Fruit fly (Drosophila melanogaster) whole organism, embryonic: ENCODE data around the gene Cyp28d2.

Source experiments
- ATbp ChIP-seq: fragments of 200-800 bp; sonication (Bioruptor generic); optimal IDR thresholded peaks from 2 replicates; lab custom pipeline; 2017; ENCODE audit warnings: missing biosample characterization, mild to moderate bottlenecking, missing genetic modification characterization, missing genetic modification reagents
- Abd-B ChIP-seq: fragments of 200-800 bp; sonication (Bioruptor generic); optimal IDR thresholded peaks from 2 replicates; lab custom pipeline; 2018; ENCODE audit warnings: missing biosample characterization, mild to moderate bottlenecking, missing genetic modification characterization, moderate library complexity
- Bgb ChIP-seq: fragments of 200-800 bp; sonication (Bioruptor generic); IDR thresholded peaks from 2 replicates; pipeline ENCODE4 v1.3.6; 2022; ENCODE audit warnings: missing biosample characterization, missing genetic modification characterization; ENCODE audit not compliant: partially characterized antibody
- BtbVII ChIP-seq: fragments of 200-800 bp; sonication (Bioruptor generic); optimal IDR thresholded peaks from 3 replicates; lab custom pipeline; 2017; ENCODE audit warnings: missing biosample characterization, mild to moderate bottlenecking, missing genetic modification characterization
- CG10431 ChIP-seq: fragments of 200-800 bp; sonication (Bioruptor generic); optimal IDR thresholded peaks from 3 replicates; lab custom pipeline; 2018; ENCODE audit warnings: missing biosample characterization, mild to moderate bottlenecking, missing genetic modification characterization
- CG10979 ChIP-seq: fragments of 200-800 bp; sonication (Bioruptor generic); optimal IDR thresholded peaks from 2 replicates; lab custom pipeline; 2018; ENCODE audit warnings: missing biosample characterization, mild to moderate bottlenecking, missing genetic modification characterization, moderate library complexity
- CG12071 ChIP-seq: fragments of 200-800 bp; sonication (Bioruptor generic); optimal IDR thresholded peaks from 3 replicates; lab custom pipeline; 2018; ENCODE audit warnings: missing biosample characterization, mild to moderate bottlenecking, missing genetic modification characterization
- CG14860 ChIP-seq: fragments of 200-800 bp; sonication (Bioruptor generic); IDR thresholded peaks from 3 replicates; pipeline ENCODE4 v1.3.6; 2022; ENCODE audit warnings: missing biosample characterization, missing genetic modification characterization; ENCODE audit not compliant: partially characterized antibody
- CG15073 ChIP-seq: fragments of 200-800 bp; sonication (Bioruptor generic); optimal IDR thresholded peaks from 2 replicates; lab custom pipeline; 2016; ENCODE audit warnings: missing biosample characterization, missing genetic modification characterization
- CG16779 ChIP-seq: fragments of 200-800 bp; sonication (Bioruptor generic); IDR thresholded peaks from 2 replicates; pipeline ENCODE4 v1.3.6; 2022; ENCODE audit warnings: missing biosample characterization, missing genetic modification characterization
- CG17361 ChIP-seq: fragments of 200-800 bp; sonication (Bioruptor generic); IDR thresholded peaks from 3 replicates; pipeline ENCODE4 v1.3.6; 2022; ENCODE audit warnings: missing biosample characterization, missing genetic modification characterization
- CG32532 ChIP-seq: fragments of 200-800 bp; sonication (Bioruptor generic); IDR thresholded peaks from 2 replicates; pipeline ENCODE4 v1.3.6; 2022; ENCODE audit warnings: missing biosample characterization, missing genetic modification characterization
- CG34376 ChIP-seq: fragments of 200-800 bp; sonication (Bioruptor generic); optimal IDR thresholded peaks from 2 replicates; lab custom pipeline; 2018; ENCODE audit warnings: missing biosample characterization, mild to moderate bottlenecking, missing genetic modification characterization
- CG4282 ChIP-seq: fragments of 200-800 bp; sonication (Bioruptor generic); optimal IDR thresholded peaks from 2 replicates; lab custom pipeline; 2016; ENCODE audit warnings: missing biosample characterization, missing genetic modification characterization
- CG4424 ChIP-seq: fragments of 200-800 bp; sonication (Bioruptor generic); optimal IDR thresholded peaks from 3 replicates; lab custom pipeline; 2016; ENCODE audit warnings: missing biosample characterization, missing genetic modification characterization
- CG4617 ChIP-seq: fragments of 200-800 bp; sonication (Bioruptor generic); optimal IDR thresholded peaks from 3 replicates; lab custom pipeline; 2016; ENCODE audit warnings: missing biosample characterization, missing genetic modification characterization, borderline replicate concordance
- CG5180 ChIP-seq: fragments of 200-800 bp; sonication (Bioruptor generic); optimal IDR thresholded peaks from 3 replicates; lab custom pipeline; 2017; ENCODE audit warnings: missing biosample characterization, missing genetic modification characterization, mild to moderate bottlenecking, moderate library complexity, missing genetic modification reagents
- CG5245 ChIP-seq: fragments of 200-800 bp; sonication (Bioruptor generic); optimal IDR thresholded peaks from 3 replicates; lab custom pipeline; 2016; ENCODE audit warnings: missing biosample characterization, missing genetic modification characterization
- CG6765 ChIP-seq: fragments of 200-800 bp; sonication (Bioruptor generic); optimal IDR thresholded peaks from 3 replicates; lab custom pipeline; 2017; ENCODE audit warnings: missing biosample characterization, mild to moderate bottlenecking, missing genetic modification characterization
- CG7357 ChIP-seq: fragments of 200-800 bp; sonication (Bioruptor generic); IDR thresholded peaks from 3 replicates; pipeline ENCODE4 v1.3.6; 2022; ENCODE audit warnings: missing biosample characterization, missing genetic modification characterization
- CG8478 ChIP-seq: fragments of >200 bp; optimal IDR thresholded peaks from 2 replicates; lab custom pipeline; 2018
- CG9876 ChIP-seq: fragments of 200-800 bp; sonication (Bioruptor generic); optimal IDR thresholded peaks from 2 replicates; lab custom pipeline; 2016; ENCODE audit warnings: missing biosample characterization, missing genetic modification characterization
- Camta ChIP-seq: fragments of 200-800 bp; sonication (Bioruptor generic); optimal IDR thresholded peaks from 2 replicates; lab custom pipeline; 2016; ENCODE audit warnings: missing biosample characterization, missing genetic modification characterization
- Deaf1 ChIP-seq: fragments of 200-800 bp; optimal IDR thresholded peaks from 3 replicates; lab custom pipeline; 2019; ENCODE audit warnings: missing biosample characterization, mild to moderate bottlenecking, missing genetic modification characterization, moderate library complexity
- Dek ChIP-seq: fragments of 200-800 bp; sonication (Bioruptor generic); optimal IDR thresholded peaks from 3 replicates; lab custom pipeline; 2019; ENCODE audit warnings: missing biosample characterization, mild to moderate bottlenecking, missing genetic modification characterization, moderate library complexity
- Dll ChIP-seq: fragments of 200-800 bp; sonication (Bioruptor generic); IDR thresholded peaks from 4 replicates; pipeline ENCODE4 v1.3.6; 2022; ENCODE audit warnings: missing biosample characterization, missing genetic modification characterization; ENCODE audit not compliant: partially characterized antibody
- ERR ChIP-seq: fragments of 200-800 bp; sonication (Bioruptor generic); optimal IDR thresholded peaks from 2 replicates; lab custom pipeline; 2016; ENCODE audit warnings: missing biosample characterization, missing genetic modification characterization
- HLH54F ChIP-seq: fragments of 200-800 bp; sonication (Bioruptor generic); optimal IDR thresholded peaks from 3 replicates; lab custom pipeline; 2016; ENCODE audit warnings: missing biosample characterization, missing genetic modification characterization
- Hey ChIP-seq: fragments of 200-800 bp; sonication (Bioruptor generic); optimal IDR thresholded peaks from 3 replicates; lab custom pipeline; 2018; ENCODE audit warnings: missing biosample characterization, mild to moderate bottlenecking, missing genetic modification characterization
- MESR4 ChIP-seq: fragments of 200-800 bp; sonication (Bioruptor generic); optimal IDR thresholded peaks from 2 replicates; lab custom pipeline; 2018; ENCODE audit warnings: missing biosample characterization, mild to moderate bottlenecking, missing genetic modification characterization, moderate library complexity
- Med ChIP-seq: fragments of 200-800 bp; sonication (Bioruptor generic); peaks from one replicate; lab custom pipeline; 2016; ENCODE audit warnings: missing biosample characterization, missing genetic modification characterization, mild to moderate bottlenecking, inconsistent platforms, moderate library complexity
- Nf-YA ChIP-seq: fragments of 200-800 bp; sonication (Bioruptor generic); IDR thresholded peaks from 2 replicates; pipeline ENCODE4 v1.3.6; 2022; ENCODE audit warnings: missing biosample characterization, missing genetic modification characterization
- Side ChIP-seq: fragments of 200-800 bp; sonication (Bioruptor generic); optimal IDR thresholded peaks from 2 replicates; lab custom pipeline; 2016; ENCODE audit warnings: missing biosample characterization, missing genetic modification characterization
- Six4 ChIP-seq: fragments of 200-800 bp; sonication (Bioruptor generic); optimal IDR thresholded peaks from 2 replicates; lab custom pipeline; 2016; ENCODE audit warnings: missing biosample characterization, missing genetic modification characterization
- bab2 ChIP-seq: fragments of 200-800 bp; sonication (Bioruptor generic); optimal IDR thresholded peaks from 2 replicates; lab custom pipeline; 2016; ENCODE audit warnings: missing biosample characterization, missing genetic modification characterization
- cato ChIP-seq: fragments of 200-800 bp; sonication (Bioruptor generic); optimal IDR thresholded peaks from 2 replicates; lab custom pipeline; 2016; ENCODE audit warnings: missing biosample characterization, missing genetic modification characterization, borderline replicate concordance
- crp ChIP-seq, 2 experiments: fragments of 200-800 bp; sonication (Bioruptor generic); optimal IDR thresholded peaks; 2 replicates in 1 of 2; 3 replicates in 1 of 2; lab custom pipeline; 2017; ENCODE audit warnings: missing biosample characterization in 2 of 2, missing genetic modification characterization in 2 of 2, mild to moderate bottlenecking in 1 of 2, moderate library complexity in 1 of 2
- fd64A ChIP-seq: fragments of 200-800 bp; sonication (Bioruptor generic); optimal IDR thresholded peaks from 3 replicates; lab custom pipeline; 2018; ENCODE audit warnings: missing biosample characterization, mild to moderate bottlenecking, missing genetic modification characterization
- gem ChIP-seq: fragments of 200-800 bp; sonication (Bioruptor generic); optimal IDR thresholded peaks from 2 replicates; lab custom pipeline; 2019; ENCODE audit warnings: missing biosample characterization, mild to moderate bottlenecking, missing genetic modification characterization, moderate library complexity
- grn ChIP-seq: fragments of 200-800 bp; sonication (Bioruptor generic); optimal IDR thresholded peaks from 3 replicates; lab custom pipeline; 2017; ENCODE audit warnings: missing biosample characterization, missing genetic modification characterization
- nerfin-1 ChIP-seq: fragments of 200-800 bp; sonication (Bioruptor generic); optimal IDR thresholded peaks from 3 replicates; lab custom pipeline; 2019; ENCODE audit warnings: missing biosample characterization, mild to moderate bottlenecking, missing genetic modification characterization, moderate library complexity
- pb ChIP-seq: fragments of 200-800 bp; sonication (Bioruptor generic); optimal IDR thresholded peaks from 3 replicates; lab custom pipeline; 2016; ENCODE audit warnings: missing biosample characterization, missing genetic modification characterization
- peb ChIP-seq: fragments of 200-800 bp; sonication (Bioruptor generic); IDR thresholded peaks from 2 replicates; pipeline ENCODE4 v1.3.6; 2022; ENCODE audit warnings: missing biosample characterization, missing genetic modification characterization
- pho ChIP-seq: fragments of 200-800 bp; sonication (Bioruptor generic); optimal IDR thresholded peaks from 2 replicates; lab custom pipeline; 2016; ENCODE audit warnings: missing biosample characterization, missing genetic modification characterization
- phol ChIP-seq: fragments of 200-800 bp; sonication (Bioruptor generic); optimal IDR thresholded peaks from 3 replicates; lab custom pipeline; 2018; ENCODE audit warnings: missing biosample characterization, mild to moderate bottlenecking, missing genetic modification characterization, moderate library complexity
- run ChIP-seq: fragments of 200-800 bp; sonication (Bioruptor generic); optimal IDR thresholded peaks from 3 replicates; lab custom pipeline; 2018; ENCODE audit warnings: missing biosample characterization, mild to moderate bottlenecking, missing genetic modification characterization
- sens-2 ChIP-seq: fragments of 200-800 bp; sonication (Bioruptor generic); IDR thresholded peaks from 2 replicates; pipeline ENCODE4 v1.3.6; 2022; ENCODE audit warnings: missing biosample characterization, missing genetic modification characterization
- shn ChIP-seq: fragments of 200-800 bp; sonication (Bioruptor generic); optimal IDR thresholded peaks from 3 replicates; lab custom pipeline; 2016; ENCODE audit warnings: missing biosample characterization, missing genetic modification characterization
- slbo ChIP-seq: fragments of 200-800 bp; sonication (Bioruptor generic); IDR thresholded peaks from 2 replicates; pipeline ENCODE4 v1.3.6; 2022; ENCODE audit warnings: missing biosample characterization, missing genetic modification characterization
- trem ChIP-seq: fragments of 200-800 bp; optimal IDR thresholded peaks from 3 replicates; lab custom pipeline; 2019; ENCODE audit warnings: missing biosample characterization, mild to moderate bottlenecking, missing genetic modification characterization, moderate library complexity

Gene Cyp28d2

dm6 chr2L:5225547-5226213 lies 18.6 kb downstream of the Cyp28d2 start:
- TF ChIP-seq CG12071 (GFP tag; lab: Kevin White, UChicago) (no peak), Dll (no peak), nerfin-1 (no peak), CG5245 (GFP tag; lab: Kevin White, UChicago) (no peak), Camta (GFP tag; lab: Kevin White, UChicago) (no peak), gem (tag; lab: Kevin White, UChicago) (no peak), CG17361 (GFP tag; lab: Robert Waterston, UW) (no peak), Hey (tag; lab: Kevin White, UChicago) (no peak), Six4 (GFP tag; lab: Kevin White, UChicago) (no peak), trem (tag; lab: Kevin White, UChicago) (no peak), pho (peak; percentile 24), slbo (GFP tag; lab: Robert Waterston, UW) (peak; percentile 72), Nf-YA (GFP tag; lab: Robert Waterston, UW) (0 out of 2 replicates have a peak, but pooled peaks have one; percentile 11), grn (GFP tag; lab: Kevin White, UChicago) (no peak), CG7357 (peak; percentile 30; the same call in 1 of the 3 replicates), CG10431 (GFP tag; lab: Kevin White, UChicago) (no peak), peb (GFP tag; lab: Robert Waterston, UW) (0 out of 2 replicates have a peak, but pooled peaks have one; percentile 29), CG10979 (tag; lab: Kevin White, UChicago) (no peak), CG14860 (GFP tag; lab: Robert Waterston, UW) (no peak), cato (GFP tag; lab: Kevin White, UChicago) (no peak), crp (GFP tag; optimal IDR thresholded peaks at IDR 0.05; lab: Kevin White, UChicago) (no peak), Side (peak; percentile 0), Abd-B (GFP tag; lab: Kevin White, UChicago) (no peak), MESR4 (GFP tag; lab: Kevin White, UChicago) (no peak), CG5180 (GFP tag; lab: Kevin White, UChicago) (no peak), bab2 (GFP tag; lab: Kevin White, UChicago) (no peak), Dek (tag; lab: Kevin White, UChicago) (no peak), phol (no peak), ERR (peak; percentile 3), ATbp (GFP tag; lab: Kevin White, UChicago) (peak; percentile 7), Bgb (no peak), CG32532 (GFP tag; lab: Robert Waterston, UW) (peak; percentile 66), sens-2 (GFP tag; lab: Robert Waterston, UW) (no peak), shn (GFP tag; lab: Kevin White, UChicago) (no peak), CG15073 (no peak), pb (GFP tag; lab: Kevin White, UChicago) (no peak), HLH54F (peak; percentile 2), Med (GFP tag; lab: Kevin White, UChicago) (peak; percentile 84), run (no peak), BtbVII (GFP tag; lab: Kevin White, UChicago) (no peak), CG4617 (GFP tag; lab: Kevin White, UChicago) (no peak), CG16779 (GFP tag; lab: Robert Waterston, UW) (peak; percentile 23; the same call in 1 of the 2 replicates), CG4424 (GFP tag; lab: Kevin White, UChicago) (no peak), CG6765 (GFP tag; lab: Kevin White, UChicago) (no peak), CG34376 (GFP tag; lab: Kevin White, UChicago) (no peak), CG9876 (GFP tag; lab: Kevin White, UChicago) (no peak), CG4282 (GFP tag; lab: Kevin White, UChicago) (no peak), Deaf1 (tag; lab: Kevin White, UChicago) (no peak), CG8478 (lab: Kevin White, UChicago) (no peak), fd64A (GFP tag; lab: Kevin White, UChicago) (no peak)
